Worm (Caenorhabditis elegans): Measurements from ENCODE around the gene txt-17.

txt-17 gene

DNA sequence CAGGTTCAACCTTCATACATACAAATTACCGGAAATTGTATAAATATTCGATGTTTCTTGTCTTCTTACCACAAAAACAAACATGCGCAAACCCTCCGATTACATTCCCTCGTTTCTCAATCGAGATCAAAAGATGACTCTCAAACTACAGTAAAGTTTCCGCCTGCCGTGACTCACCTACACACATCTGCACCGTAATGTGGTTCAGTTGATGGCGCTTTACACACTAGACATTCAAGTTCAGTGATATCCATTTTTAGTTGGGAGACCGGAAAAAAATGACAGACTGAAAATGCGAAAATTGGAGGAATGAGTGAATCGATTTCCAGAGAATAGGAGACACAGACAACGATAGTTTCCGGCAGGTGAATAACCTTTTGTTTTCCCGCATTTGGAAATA is 38.3 kb upstream of the txt-17 start, which contains the start of gene nhr-286:
Gene nhr-286 (minus strand): TSS at position 324 of the 400 bp plus-strand sequence.
- TF ChIP-seq nhr-237 (tag; optimal IDR thresholded peaks at IDR 0.05) = no peak
- TF ChIP-seq ama-1 (optimal IDR thresholded peaks at IDR 0.05) = peak; percentile 64

DNA sequence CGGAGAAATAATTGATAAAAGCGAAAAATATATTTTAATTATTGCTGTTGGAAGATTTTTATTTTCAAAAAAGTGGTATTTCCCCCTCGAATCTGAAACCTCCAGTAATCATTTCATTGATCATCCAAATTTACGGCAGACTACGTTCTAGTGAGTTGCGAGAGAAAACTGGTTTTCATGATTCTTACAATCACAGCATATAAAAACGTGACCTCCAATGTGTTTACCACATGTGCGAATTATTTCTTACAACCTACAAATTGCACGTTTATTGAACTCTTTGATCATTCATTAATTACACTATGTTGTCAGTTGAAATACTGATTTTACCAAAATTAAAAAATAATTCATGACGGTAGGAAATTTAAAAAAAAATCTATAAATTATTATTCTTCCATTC is 36.2 kb upstream of the txt-17 start:
- TF ChIP-seq R02D3.7 (tag; optimal IDR thresholded peaks at IDR 0.05) (no peak), pha-4 (tag; optimal IDR thresholded peaks at IDR 0.05) (peak; percentile 12), ztf-4 (tag; optimal IDR thresholded peaks at IDR 0.05) (no peak), nhr-43 (tag; optimal IDR thresholded peaks at IDR 0.05; ENCODE audit: poor library complexity, severe bottlenecking) (peak; percentile 73), ceh-16 (tag; optimal IDR thresholded peaks at IDR 0.05) (no peak), lin-15B (tag; optimal IDR thresholded peaks at IDR 0.05) (no peak), daf-12 (tag; optimal IDR thresholded peaks at IDR 0.05) (no peak), ceh-9 (tag; optimal IDR thresholded peaks at IDR 0.05) (no peak), fos-1 (tag; optimal IDR thresholded peaks at IDR 0.05) (no peak), nfya-1 (tag; optimal IDR thresholded peaks at IDR 0.05; ENCODE audit: insufficient read depth) (no peak), unc-62 (GFP tag; optimal IDR thresholded peaks at IDR 0.05) (no peak), nhr-237 (tag; optimal IDR thresholded peaks at IDR 0.05) (no peak), ceh-28 (tag; optimal IDR thresholded peaks at IDR 0.05) (no peak), nhr-28 (tag; optimal IDR thresholded peaks at IDR 0.05) (no peak), nhr-67 (tag; optimal IDR thresholded peaks at IDR 0.05) (no peak), fkh-10 (GFP tag; optimal IDR thresholded peaks at IDR 0.05) (no peak), fkh-2 (tag; optimal IDR thresholded peaks at IDR 0.05) (no peak), pqm-1 (tag; optimal IDR thresholded peaks at IDR 0.05) (peak; percentile 36), aly-2 (tag; optimal IDR thresholded peaks at IDR 0.05) (no peak), nhr-23 (tag; optimal IDR thresholded peaks at IDR 0.05) (peak; percentile 33), skn-1 (tag; optimal IDR thresholded peaks at IDR 0.05) (no peak), tbx-2 (tag; optimal IDR thresholded peaks at IDR 0.05) (no peak), ama-1 (optimal IDR thresholded peaks at IDR 0.05) (no peak), eor-1 (tag; optimal IDR thresholded peaks at IDR 0.05) (no peak), hmg-11 (tag; optimal IDR thresholded peaks at IDR 0.05) (no peak), nhr-25 (tag; optimal IDR thresholded peaks at IDR 0.05) (peak; percentile 76), ceh-82 (tag; optimal IDR thresholded peaks at IDR 0.05) (no peak), nhr-11 (tag; optimal IDR thresholded peaks at IDR 0.05) (no peak), lsy-12 (tag; optimal IDR thresholded peaks at IDR 0.05) (no peak)

DNA sequence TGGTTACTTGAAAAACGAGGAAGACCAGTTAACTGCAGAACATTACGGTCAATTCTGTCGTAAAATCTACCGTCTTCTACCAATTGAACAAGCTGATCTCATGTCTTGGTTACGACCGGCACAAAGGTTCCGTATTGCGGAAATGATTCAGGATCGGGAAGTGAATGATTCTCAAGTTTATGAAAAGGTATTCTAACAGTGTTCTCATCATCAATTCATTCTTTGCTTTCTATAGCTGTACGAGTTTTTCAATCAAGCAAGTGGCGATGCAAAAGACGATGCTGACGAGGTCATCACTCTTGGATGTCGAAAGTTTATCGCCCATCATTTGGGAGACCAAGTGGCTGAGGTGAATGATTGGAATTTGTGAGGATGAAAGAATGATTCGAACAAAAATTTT is 34.3 kb upstream of the txt-17 start:
- TF ChIP-seq pha-4 (tag; optimal IDR thresholded peaks at IDR 0.05) (no peak), R02D3.7 (tag; optimal IDR thresholded peaks at IDR 0.05) (no peak), nhr-11 (tag; optimal IDR thresholded peaks at IDR 0.05) (no peak)

DNA sequence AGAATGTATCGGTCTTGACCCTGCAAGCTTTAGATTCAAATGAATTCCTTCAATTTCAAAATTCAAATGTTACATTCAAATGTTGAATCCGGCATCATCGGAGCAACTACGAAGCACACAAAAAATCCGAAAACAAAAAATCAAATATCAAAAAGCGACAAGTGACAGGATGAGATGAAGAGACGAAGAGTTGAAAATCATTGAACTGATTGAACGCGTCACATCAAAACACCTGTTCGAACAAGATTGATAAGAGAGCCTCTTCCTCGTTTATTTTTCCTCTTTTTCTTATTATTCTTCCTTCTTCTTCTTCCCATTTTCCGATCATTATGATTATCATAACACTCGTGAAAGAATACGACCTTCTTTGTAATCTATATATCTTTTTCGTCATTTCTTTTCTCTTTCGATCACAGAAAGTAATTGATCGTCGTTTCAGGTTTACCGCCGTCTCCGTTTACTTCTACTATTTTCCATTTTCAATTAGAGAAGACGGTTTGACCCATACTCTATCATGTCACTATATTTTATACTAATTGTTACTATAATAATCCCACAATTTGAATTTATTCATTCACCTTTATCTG is 32.6 kb upstream of the txt-17 start, which contains the start of gene VC5.2:
Gene VC5.2 (plus strand): TSS at position 439 of the 587 bp plus-strand sequence.
- TF ChIP-seq ZK546.5 (tag; optimal IDR thresholded peaks at IDR 0.05) = no peak
- TF ChIP-seq nhr-23 (tag; optimal IDR thresholded peaks at IDR 0.05) = peak; percentile 59
- no peak for TF ChIP-seq nhr-28 (tag; optimal IDR thresholded peaks at IDR 0.05)
- TF ChIP-seq ztf-11 (tag; optimal IDR thresholded peaks at IDR 0.05) = no peak
- no peak for TF ChIP-seq egl-27 (tag; optimal IDR thresholded peaks at IDR 0.05)
- TF ChIP-seq hmg-11 (tag; optimal IDR thresholded peaks at IDR 0.05) = no peak
- TF ChIP-seq mdl-1 (tag; optimal IDR thresholded peaks at IDR 0.05) = no peak
- no peak for TF ChIP-seq lin-39 (tag; optimal IDR thresholded peaks at IDR 0.05)
- TF ChIP-seq sea-2 (GFP tag; optimal IDR thresholded peaks at IDR 0.05) = no peak
- TF ChIP-seq elt-3 (tag; optimal IDR thresholded peaks at IDR 0.05) = no peak
- TF ChIP-seq ama-1 (optimal IDR thresholded peaks at IDR 0.05) = no peak
- TF ChIP-seq fos-1 (tag; optimal IDR thresholded peaks at IDR 0.05) = no peak
- no peak for TF ChIP-seq mml-1 (tag; optimal IDR thresholded peaks at IDR 0.05)
- TF ChIP-seq lsy-12 (tag; optimal IDR thresholded peaks at IDR 0.05) = no peak
- no peak for TF ChIP-seq nhr-77 (tag; optimal IDR thresholded peaks at IDR 0.05)
- peak; percentile 18 for TF ChIP-seq ceh-28 (tag; optimal IDR thresholded peaks at IDR 0.05)
